Worm (Caenorhabditis elegans) whole organism, mixed stage, embryonic: ENCODE results near the gene mig-18.

Source experiments
- M03D4.4 ChIP-seq: sonication (generic microtip); optimal IDR thresholded peaks from 2 replicates; lab custom pipeline; 2017; ENCODE audit warnings: mild to moderate bottlenecking, missing genetic modification characterization, missing compliant biosample characterization
- bed-3 ChIP-seq: fragments of 200-800 bp; sonication (Bioruptor generic); optimal IDR thresholded peaks from 3 replicates; lab custom pipeline; 2018; ENCODE audit warnings: mild to moderate bottlenecking, missing genetic modification characterization, moderate library complexity, missing compliant biosample characterization
- blmp-1 ChIP-seq: fragments of 150-350 bp; optimal IDR thresholded peaks from 2 replicates; lab custom pipeline; 2014; ENCODE audit warnings: missing biosample characterization, missing genetic modification characterization
- ceh-39 ChIP-seq: fragments of 150-350 bp; optimal IDR thresholded peaks from 2 replicates; lab custom pipeline; 2014; ENCODE audit warnings: missing biosample characterization, missing genetic modification characterization
- ceh-43 ChIP-seq: fragments of 200-800 bp; sonication (Bioruptor generic); optimal IDR thresholded peaks from 2 replicates; lab custom pipeline; 2018; ENCODE audit warnings: mild to moderate bottlenecking, missing genetic modification characterization, moderate library complexity, missing compliant biosample characterization
- ceh-83 ChIP-seq: fragments of 200-800 bp; sonication (Bioruptor generic); optimal IDR thresholded peaks from 2 replicates; lab custom pipeline; 2018; ENCODE audit warnings: mild to moderate bottlenecking, missing genetic modification characterization, missing compliant biosample characterization
- ces-1 ChIP-seq: fragments of 150-350 bp; optimal IDR thresholded peaks from 2 replicates; lab custom pipeline; 2014; ENCODE audit warnings: missing biosample characterization, missing genetic modification reagents, missing genetic modification characterization
- cnd-1 ChIP-seq: fragments of 200-800 bp; sonication (Bioruptor generic); optimal IDR thresholded peaks from 2 replicates; lab custom pipeline; 2018; ENCODE audit warnings: mild to moderate bottlenecking, missing genetic modification characterization, missing compliant biosample characterization
- drap-1 ChIP-seq: fragments of 200-800 bp; sonication (Bioruptor generic); optimal IDR thresholded peaks from 3 replicates; lab custom pipeline; 2018; ENCODE audit warnings: mild to moderate bottlenecking, missing genetic modification characterization, missing compliant biosample characterization
- elt-1 ChIP-seq: sonication (generic microtip); optimal IDR thresholded peaks from 2 replicates; lab custom pipeline; 2017; ENCODE audit warnings: missing genetic modification characterization, mild to moderate bottlenecking, missing compliant biosample characterization, antibody characterized with exemption, moderate library complexity, borderline replicate concordance; ENCODE audit not compliant: insufficient read depth
- elt-3 ChIP-seq: fragments of 150-350 bp; optimal IDR thresholded peaks from 2 replicates; lab custom pipeline; 2014; ENCODE audit warnings: missing biosample characterization, missing genetic modification characterization
- flh-1 ChIP-seq: fragments of 200-800 bp; sonication (Bioruptor generic); optimal IDR thresholded peaks from 2 replicates; lab custom pipeline; 2018; ENCODE audit warnings: mild to moderate bottlenecking, missing genetic modification characterization, moderate library complexity, missing compliant biosample characterization
- ham-2 ChIP-seq: fragments of 200-800 bp; sonication (Bioruptor generic); optimal IDR thresholded peaks from 2 replicates; lab custom pipeline; 2018; ENCODE audit warnings: mild to moderate bottlenecking, missing genetic modification characterization, missing compliant biosample characterization
- lin-13 ChIP-seq: fragments of 150-350 bp; optimal IDR thresholded peaks from 2 replicates; lab custom pipeline; 2014; ENCODE audit warnings: missing biosample characterization, missing genetic modification characterization
- lin-32 ChIP-seq: fragments of 200-800 bp; sonication (Bioruptor generic); optimal IDR thresholded peaks from 2 replicates; lab custom pipeline; 2018; ENCODE audit warnings: mild to moderate bottlenecking, missing genetic modification characterization, missing compliant biosample characterization
- lsy-2 ChIP-seq: fragments of 150-350 bp; optimal IDR thresholded peaks from 2 replicates; lab custom pipeline; 2014; ENCODE audit warnings: missing biosample characterization, missing genetic modification characterization
- mab-5 ChIP-seq: fragments of 150-350 bp; optimal IDR thresholded peaks from 2 replicates; lab custom pipeline; 2014; ENCODE audit warnings: missing biosample characterization, missing genetic modification characterization
- mep-1 ChIP-seq: fragments of 150-350 bp; optimal IDR thresholded peaks from 2 replicates; lab custom pipeline; 2017; ENCODE audit warnings: missing biosample characterization, missing genetic modification reagents, missing genetic modification characterization, inconsistent platforms
- mls-2 ChIP-seq: sonication (generic microtip); optimal IDR thresholded peaks from 2 replicates; lab custom pipeline; 2016; ENCODE audit warnings: mild to moderate bottlenecking, missing genetic modification characterization, moderate library complexity, missing compliant biosample characterization
- nhr-12 ChIP-seq: fragments of 150-350 bp; optimal IDR thresholded peaks from 2 replicates; lab custom pipeline; 2014; ENCODE audit warnings: missing biosample characterization, missing genetic modification characterization
- nhr-2 ChIP-seq: fragments of 150-350 bp; optimal IDR thresholded peaks from 2 replicates; lab custom pipeline; 2014; ENCODE audit warnings: missing biosample characterization, missing genetic modification characterization
- nhr-237 ChIP-seq: fragments of 150-350 bp; optimal IDR thresholded peaks from 2 replicates; lab custom pipeline; 2014; ENCODE audit warnings: missing biosample characterization, missing genetic modification characterization
- pha-4 ChIP-seq: fragments of 150-350 bp; optimal IDR thresholded peaks from 2 replicates; lab custom pipeline; 2018; ENCODE audit warnings: missing biosample characterization, missing genetic modification reagents, missing genetic modification characterization
- sem-2 ChIP-seq: fragments of 200-800 bp; sonication (Bioruptor generic); optimal IDR thresholded peaks from 2 replicates; lab custom pipeline; 2018; ENCODE audit warnings: mild to moderate bottlenecking, missing genetic modification characterization, missing compliant biosample characterization
- snpc-4 ChIP-seq: fragments of 150-350 bp; optimal IDR thresholded peaks from 2 replicates; lab custom pipeline; 2014; ENCODE audit warnings: missing biosample characterization, missing genetic modification characterization
- sptf-1 ChIP-seq: sonication (generic microtip); optimal IDR thresholded peaks from 2 replicates; lab custom pipeline; 2017; ENCODE audit warnings: mild to moderate bottlenecking, missing genetic modification characterization, moderate library complexity, missing compliant biosample characterization
- tbx-8 ChIP-seq: fragments of 200-800 bp; sonication (Bioruptor generic); optimal IDR thresholded peaks from 2 replicates; lab custom pipeline; 2018; ENCODE audit warnings: mild to moderate bottlenecking, missing genetic modification characterization, moderate library complexity, missing compliant biosample characterization
- unc-120 ChIP-seq: sonication (generic microtip); optimal IDR thresholded peaks from 2 replicates; lab custom pipeline; 2017; ENCODE audit warnings: missing genetic modification characterization, missing compliant biosample characterization; ENCODE audit not compliant: poor library complexity, severe bottlenecking
- unc-39 ChIP-seq: fragments of 150-350 bp; optimal IDR thresholded peaks from 2 replicates; lab custom pipeline; 2014; ENCODE audit warnings: missing biosample characterization, missing genetic modification characterization
- unc-62 ChIP-seq: fragments of 150-350 bp; optimal IDR thresholded peaks from 2 replicates; lab custom pipeline; 2014; ENCODE audit warnings: missing biosample characterization, missing genetic modification reagents, missing genetic modification characterization
- zip-8 ChIP-seq: fragments of 150-350 bp; optimal IDR thresholded peaks from 2 replicates; lab custom pipeline; 2014; ENCODE audit warnings: missing biosample characterization, missing genetic modification characterization
- ztf-11 ChIP-seq: fragments of 150-350 bp; optimal IDR thresholded peaks from 2 replicates; lab custom pipeline; 2014; ENCODE audit warnings: missing biosample characterization, missing genetic modification characterization

Gene mig-18

ce11 chrIII:13418975-13419374 is 15.9 kb downstream of the mig-18 start:
- TF ChIP-seq flh-1 (GFP tag; lab: Kevin White, UChicago): no peak
- TF ChIP-seq bed-3 (GFP tag; lab: Kevin White, UChicago): no peak
- no peak for TF ChIP-seq elt-1 (tag; lab: Kevin White, UChicago)
- no peak for TF ChIP-seq zip-8 (tag; lab: Kevin White, UChicago)
- TF ChIP-seq tbx-8 (GFP tag; lab: Kevin White, UChicago): no peak
- no peak for TF ChIP-seq nhr-12 (tag; lab: Kevin White, UChicago)
- no peak for TF ChIP-seq lsy-2
- TF ChIP-seq ceh-39 (tag; lab: Kevin White, UChicago): no peak
- TF ChIP-seq unc-39 (tag; lab: Kevin White, UChicago): no peak
- TF ChIP-seq elt-3 (tag; lab: Kevin White, UChicago): no peak
- no peak for TF ChIP-seq M03D4.4 (tag; lab: Kevin White, UChicago)
- TF ChIP-seq, all 35 proteins: peak for 0

ce11 chrIII:13423414-13423813 is 20.4 kb downstream of the mig-18 start, which contains the start of gene exo-1:
TSS of gene exo-1 (plus strand) at chrIII:13423514.
- TF ChIP-seq zip-8 (tag; lab: Kevin White, UChicago) (no peak), mep-1 (tag; lab: Kevin White, UChicago) (peak; percentile 35), mab-5 (no peak), sptf-1 (tag; lab: Kevin White, UChicago) (no peak), blmp-1 (tag; lab: Kevin White, UChicago) (no peak), ceh-43 (GFP tag; lab: Kevin White, UChicago) (no peak), nhr-237 (peak; percentile 46), lin-13 (tag; lab: Kevin White, UChicago) (no peak), flh-1 (GFP tag; lab: Kevin White, UChicago) (no peak), lsy-2 (peak; percentile 42)

- peak; percentile 39 for TF ChIP-seq lsy-2
- no peak for TF ChIP-seq lin-32 (GFP tag; lab: Kevin White, UChicago)
- TF ChIP-seq ces-1 (GFP tag; lab: Kevin White, UChicago): peak; percentile 37
- peak; percentile 4 for TF ChIP-seq mep-1 (tag; lab: Kevin White, UChicago)
- TF ChIP-seq drap-1 (GFP tag; lab: Kevin White, UChicago): no peak
Measured at ce11 chrIII:13426036-13426435, 23.0 kb downstream of the mig-18 start, which contains the start of gene cope-1. TSS of gene cope-1 (plus strand) at chrIII:13426264.

ce11 chrIII:13427817-13428216 is 24.8 kb downstream of the mig-18 start:
- TF ChIP-seq nhr-12 (tag; lab: Kevin White, UChicago): no peak
- TF ChIP-seq unc-120 (tag; lab: Kevin White, UChicago): no peak
- TF ChIP-seq ham-2 (GFP tag; lab: Kevin White, UChicago): no peak
- no peak for TF ChIP-seq ces-1 (GFP tag; lab: Kevin White, UChicago)
- TF ChIP-seq lin-13 (tag; lab: Kevin White, UChicago): no peak
- TF ChIP-seq zip-8 (tag; lab: Kevin White, UChicago): no peak
- TF ChIP-seq snpc-4: no peak
- TF ChIP-seq pha-4: no peak
- TF ChIP-seq, all 35 proteins: peak for 0

- TF ChIP-seq ham-2 (GFP tag; lab: Kevin White, UChicago): no peak
- TF ChIP-seq elt-3 (tag; lab: Kevin White, UChicago): no peak
- TF ChIP-seq ceh-43 (GFP tag; lab: Kevin White, UChicago): no peak
- no peak for TF ChIP-seq ces-1 (GFP tag; lab: Kevin White, UChicago)
- TF ChIP-seq lsy-2: no peak
- no peak for TF ChIP-seq flh-1 (GFP tag; lab: Kevin White, UChicago)
- no peak for TF ChIP-seq cnd-1
- TF ChIP-seq nhr-12 (tag; lab: Kevin White, UChicago): no peak
- TF ChIP-seq blmp-1 (tag; lab: Kevin White, UChicago): no peak
- TF ChIP-seq lin-32 (GFP tag; lab: Kevin White, UChicago): no peak
- TF ChIP-seq snpc-4: no peak
- no peak for TF ChIP-seq ceh-39 (tag; lab: Kevin White, UChicago)
- TF ChIP-seq M03D4.4 (tag; lab: Kevin White, UChicago): no peak
- TF ChIP-seq lin-13 (tag; lab: Kevin White, UChicago): no peak
- TF ChIP-seq nhr-237: no peak
- no peak for TF ChIP-seq mab-5
- TF ChIP-seq tbx-8 (GFP tag; lab: Kevin White, UChicago): no peak
- no peak for TF ChIP-seq drap-1 (GFP tag; lab: Kevin White, UChicago)
- TF ChIP-seq ztf-11 (tag; lab: Kevin White, UChicago): no peak
Measured at ce11 chrIII:13429668-13430067, 26.6 kb downstream of the mig-18 start, which contains the start of gene bli-5. TSS of gene bli-5 (minus strand) at chrIII:13429768.

- no peak for TF ChIP-seq nhr-12 (tag; lab: Kevin White, UChicago)
- no peak for TF ChIP-seq mls-2
- no peak for TF ChIP-seq ceh-83
- TF ChIP-seq zip-8 (tag; lab: Kevin White, UChicago): no peak
- TF ChIP-seq sem-2 (GFP tag; lab: Kevin White, UChicago): no peak
- TF ChIP-seq M03D4.4 (tag; lab: Kevin White, UChicago): no peak
- TF ChIP-seq blmp-1 (tag; lab: Kevin White, UChicago): no peak
- TF ChIP-seq ceh-43 (GFP tag; lab: Kevin White, UChicago): no peak
- TF ChIP-seq pha-4: no peak
- TF ChIP-seq lin-32 (GFP tag; lab: Kevin White, UChicago): no peak
- no peak for TF ChIP-seq ztf-11 (tag; lab: Kevin White, UChicago)
- no peak for TF ChIP-seq drap-1 (GFP tag; lab: Kevin White, UChicago)
- no peak for TF ChIP-seq snpc-4
- no peak for TF ChIP-seq nhr-2 (tag; lab: Kevin White, UChicago)
- TF ChIP-seq lin-13 (tag; lab: Kevin White, UChicago): no peak
- TF ChIP-seq unc-120 (tag; lab: Kevin White, UChicago): no peak
- no peak for TF ChIP-seq ham-2 (GFP tag; lab: Kevin White, UChicago)
- TF ChIP-seq ces-1 (GFP tag; lab: Kevin White, UChicago): no peak
- TF ChIP-seq unc-62 (GFP tag; lab: Kevin White, UChicago): no peak
- no peak for TF ChIP-seq flh-1 (GFP tag; lab: Kevin White, UChicago)
Measured at ce11 chrIII:13430162-13430561, 27.1 kb downstream of the mig-18 start, which contains the start of gene trf-1. TSS of gene trf-1 (plus strand) at chrIII:13430462.
